Worm (Caenorhabditis elegans) whole organism, L4 larva: ENCODE measurements around the gene pap-3.

Experiments
- F10B5.3 ChIP-seq: sonication (generic microtip); optimal IDR thresholded peaks from 2 replicates; lab custom pipeline; 2016; ENCODE audit warnings: mild to moderate bottlenecking, missing genetic modification characterization, missing compliant biosample characterization
- F26F4.8 ChIP-seq: fragments of 200-800 bp; sonication (Bioruptor generic); conservative IDR thresholded peaks from 2 replicates; pipeline ENCODE4 v1.3.6; 2022; ENCODE audit warnings: missing genetic modification characterization, missing compliant biosample characterization
- F37D6.2 ChIP-seq: sonication (generic microtip); optimal IDR thresholded peaks from 2 replicates; lab custom pipeline; 2016; ENCODE audit warnings: mild to moderate bottlenecking, missing genetic modification characterization, missing compliant biosample characterization
- F44E2.7 ChIP-seq: fragments of 200-800 bp; sonication (Bioruptor generic); IDR thresholded peaks from 2 replicates; pipeline ENCODE4 v2.1.2; 2022; ENCODE audit warnings: missing genetic modification characterization, missing compliant biosample characterization
- F49E8.2 ChIP-seq: sonication (generic microtip); optimal IDR thresholded peaks from 2 replicates; lab custom pipeline; 2016; ENCODE audit warnings: missing compliant biosample characterization, mild to moderate bottlenecking, missing genetic modification characterization, borderline replicate concordance
- Y48G9A.11 ChIP-seq: fragments of 200-800 bp; sonication (Bioruptor generic); IDR thresholded peaks from 2 replicates; pipeline ENCODE4 v1.3.6; 2022; ENCODE audit warnings: missing genetic modification reagents, missing genetic modification characterization, missing compliant biosample characterization
- Y5F2A.4 ChIP-seq: fragments of 200-800 bp; sonication (Bioruptor generic); optimal IDR thresholded peaks from 2 replicates; lab custom pipeline; 2018; ENCODE audit warnings: mild to moderate bottlenecking, missing genetic modification characterization, missing compliant biosample characterization
- Y75B8A.6 ChIP-seq: fragments of 200-800 bp; sonication (Bioruptor generic); IDR thresholded peaks from 2 replicates; pipeline ENCODE4 v1.3.6; 2022; ENCODE audit warnings: missing genetic modification reagents, missing genetic modification characterization, missing compliant biosample characterization
- ZK546.5 ChIP-seq, 2 experiments: sonication (generic microtip); optimal IDR thresholded peaks; 2 replicates each; lab custom pipeline; 2017; ENCODE audit warnings: missing biosample characterization in 2 of 2, missing genetic modification characterization in 2 of 2
- attf-4 ChIP-seq: sonication (generic microtip); optimal IDR thresholded peaks from 3 replicates; lab custom pipeline; 2017; ENCODE audit warnings: missing biosample characterization, missing genetic modification characterization
- ceh-44 ChIP-seq: fragments of 200-800 bp; sonication (Bioruptor generic); IDR thresholded peaks from 2 replicates; pipeline ENCODE4 v1.3.6; 2022; ENCODE audit warnings: missing genetic modification reagents, missing genetic modification characterization, missing compliant biosample characterization
- ceh-82 ChIP-seq: sonication (generic microtip); optimal IDR thresholded peaks from 2 replicates; lab custom pipeline; 2017; ENCODE audit warnings: missing biosample characterization, missing genetic modification characterization
- daf-16 ChIP-seq, 3 experiments: sonication (generic microtip); optimal IDR thresholded peaks; 2 replicates each; lab custom pipeline; 2016 to 2017; ENCODE audit warnings: missing genetic modification characterization in 3 of 3, missing genetic modification reagents in 3 of 3, mild to moderate bottlenecking in 2 of 3, missing compliant biosample characterization in 2 of 3, missing biosample characterization in 1 of 3, moderate library complexity in 1 of 3
- daf-19 ChIP-seq: fragments of 200-800 bp; sonication (Bioruptor generic); conservative IDR thresholded peaks from 2 replicates; pipeline ENCODE4 v1.3.6; 2022; ENCODE audit warnings: missing genetic modification characterization, missing compliant biosample characterization
- dmd-9 ChIP-seq: fragments of 200-800 bp; sonication (Bioruptor generic); IDR thresholded peaks from 2 replicates; pipeline ENCODE4 v1.3.6; 2022; ENCODE audit warnings: missing genetic modification reagents, missing genetic modification characterization, missing compliant biosample characterization
- duxl-1 ChIP-seq: sonication (generic microtip); optimal IDR thresholded peaks from 2 replicates; lab custom pipeline; 2016; ENCODE audit warnings: mild to moderate bottlenecking, missing genetic modification characterization, moderate library complexity, missing compliant biosample characterization; ENCODE audit not compliant: poor library complexity
- dve-1 ChIP-seq: sonication (generic microtip); optimal IDR thresholded peaks from 2 replicates; lab custom pipeline; 2017; ENCODE audit warnings: antibody characterized with exemption, mild to moderate bottlenecking, missing genetic modification characterization, missing compliant biosample characterization; ENCODE audit not compliant: insufficient read depth
- egl-27 ChIP-seq: sonication (generic microtip); optimal IDR thresholded peaks from 3 replicates; lab custom pipeline; 2017; ENCODE audit warnings: missing biosample characterization, missing genetic modification reagents, missing genetic modification characterization
- fos-1 ChIP-seq: fragments of 150-350 bp; optimal IDR thresholded peaks from 2 replicates; lab custom pipeline; 2014; ENCODE audit warnings: missing biosample characterization, missing genetic modification characterization
- hlh-11 ChIP-seq: fragments of 200-800 bp; sonication (Bioruptor generic); optimal IDR thresholded peaks from 2 replicates; lab custom pipeline; 2018; ENCODE audit warnings: mild to moderate bottlenecking, missing genetic modification characterization, missing compliant biosample characterization
- lin-1 ChIP-seq: fragments of 200-800 bp; sonication (Bioruptor generic); IDR thresholded peaks from 2 replicates; pipeline ENCODE4 v1.3.6; 2022; ENCODE audit warnings: missing genetic modification reagents, missing genetic modification characterization, missing compliant biosample characterization
- lin-13 ChIP-seq: fragments of 150-350 bp; optimal IDR thresholded peaks from 2 replicates; lab custom pipeline; 2014; ENCODE audit warnings: missing biosample characterization, missing genetic modification reagents, missing genetic modification characterization
- lin-15B ChIP-seq: fragments of 150-350 bp; sonication (generic microtip); optimal IDR thresholded peaks from 3 replicates; lab custom pipeline; 2014; ENCODE audit warnings: missing biosample characterization, missing genetic modification characterization
- lin-38 ChIP-seq: fragments of 200-800 bp; sonication (Bioruptor generic); IDR thresholded peaks from 2 replicates; pipeline ENCODE4 v1.3.6; 2022; ENCODE audit warnings: missing genetic modification reagents, missing genetic modification characterization, missing compliant biosample characterization
- lsy-2 ChIP-seq, 2 experiments: fragments of 150-350 bp in 1 of 2; sonication (generic microtip) in 1 of 2; optimal IDR thresholded peaks; 2 replicates each; lab custom pipeline; 2014 to 2017; ENCODE audit warnings: missing biosample characterization in 2 of 2, missing genetic modification characterization in 2 of 2
- mep-1 ChIP-seq: fragments of 150-350 bp; sonication (generic microtip); optimal IDR thresholded peaks from 3 replicates; lab custom pipeline; 2014; ENCODE audit warnings: missing biosample characterization, missing genetic modification characterization
- mes-2 ChIP-seq: sonication (generic microtip); optimal IDR thresholded peaks from 2 replicates; lab custom pipeline; 2016; ENCODE audit warnings: missing genotype, mild to moderate bottlenecking, missing genetic modification characterization, missing compliant biosample characterization; ENCODE audit not compliant: poor library complexity, severe bottlenecking
- nhr-10 ChIP-seq: fragments of 150-350 bp; optimal IDR thresholded peaks from 2 replicates; lab custom pipeline; 2014; ENCODE audit warnings: missing biosample characterization, missing genetic modification characterization
- nhr-102 ChIP-seq: sonication (generic microtip); optimal IDR thresholded peaks from 2 replicates; lab custom pipeline; 2016; ENCODE audit warnings: mild to moderate bottlenecking, missing genetic modification characterization, moderate library complexity, missing compliant biosample characterization
- nhr-11 ChIP-seq: fragments of 150-350 bp; optimal IDR thresholded peaks from 2 replicates; lab custom pipeline; 2014; ENCODE audit warnings: missing biosample characterization, missing genetic modification characterization
- nhr-111 ChIP-seq: fragments of 200-800 bp; sonication (Bioruptor generic); optimal IDR thresholded peaks from 2 replicates; lab custom pipeline; 2018; ENCODE audit warnings: mild to moderate bottlenecking, missing genetic modification characterization, missing compliant biosample characterization
- nhr-237 ChIP-seq: sonication (generic microtip); optimal IDR thresholded peaks from 2 replicates; lab custom pipeline; 2017; ENCODE audit warnings: missing biosample characterization, missing genetic modification characterization
- nhr-28 ChIP-seq: fragments of 150-350 bp; optimal IDR thresholded peaks from 2 replicates; lab custom pipeline; 2014; ENCODE audit warnings: missing biosample characterization, missing genetic modification characterization
- nhr-42 ChIP-seq: fragments of 200-800 bp; sonication (Bioruptor generic); IDR thresholded peaks from 2 replicates; pipeline ENCODE4 v1.3.6; 2022; ENCODE audit warnings: missing genetic modification characterization, missing compliant biosample characterization
- nhr-6 ChIP-seq: fragments of 150-350 bp; optimal IDR thresholded peaks from 2 replicates; lab custom pipeline; 2014; ENCODE audit warnings: missing biosample characterization, missing genetic modification characterization
- php-3 ChIP-seq: fragments of 200-800 bp; sonication (Bioruptor generic); IDR thresholded peaks from 2 replicates; pipeline ENCODE4 v1.3.6; 2022; ENCODE audit warnings: missing genetic modification reagents, missing genetic modification characterization, missing compliant biosample characterization
- pqm-1 ChIP-seq: sonication (generic microtip); optimal IDR thresholded peaks from 2 replicates; lab custom pipeline; 2017; ENCODE audit warnings: missing biosample characterization, missing genetic modification characterization
- rbr-2 ChIP-seq: sonication (generic microtip); optimal IDR thresholded peaks from 2 replicates; lab custom pipeline; 2016; ENCODE audit warnings: missing genotype, missing genetic modification characterization, missing compliant biosample characterization
- saeg-2 ChIP-seq: fragments of 200-800 bp; sonication (Bioruptor generic); IDR thresholded peaks from 2 replicates; pipeline ENCODE4 v1.3.6; 2022; ENCODE audit warnings: missing genetic modification reagents, missing genetic modification characterization, missing compliant biosample characterization
- set-16 ChIP-seq: fragments of 200-800 bp; sonication (Bioruptor generic); IDR thresholded peaks from 2 replicates; pipeline ENCODE4 v1.3.6; 2022; ENCODE audit warnings: missing genetic modification reagents, missing genetic modification characterization, missing compliant biosample characterization
- snpc-1.2 ChIP-seq: fragments of 200-800 bp; sonication (Bioruptor generic); IDR thresholded peaks from 2 replicates; pipeline ENCODE4 v1.3.6; 2022; ENCODE audit warnings: missing genetic modification reagents, missing genetic modification characterization, missing compliant biosample characterization
- snpc-4 ChIP-seq: fragments of 150-350 bp; optimal IDR thresholded peaks from 2 replicates; lab custom pipeline; 2014; ENCODE audit warnings: missing biosample characterization, missing genetic modification characterization
- spr-1 ChIP-seq: sonication (generic microtip); optimal IDR thresholded peaks from 2 replicates; lab custom pipeline; 2016; ENCODE audit warnings: mild to moderate bottlenecking, missing genetic modification characterization, missing compliant biosample characterization
- tag-97 ChIP-seq: fragments of 200-800 bp; sonication (Bioruptor generic); IDR thresholded peaks from 2 replicates; pipeline ENCODE4 v1.3.6; 2022; ENCODE audit warnings: missing genetic modification characterization, missing compliant biosample characterization
- unc-130 ChIP-seq: sonication (generic microtip); optimal IDR thresholded peaks from 2 replicates; lab custom pipeline; 2016; ENCODE audit warnings: missing genetic modification reagents, missing genetic modification characterization, missing compliant biosample characterization
- vab-7 ChIP-seq: fragments of 200-800 bp; sonication (Bioruptor generic); IDR thresholded peaks from 2 replicates; pipeline ENCODE4 v1.3.6; 2022; ENCODE audit warnings: missing genetic modification reagents, missing genetic modification characterization, missing compliant biosample characterization
- zfp-3 ChIP-seq: fragments of 200-800 bp; sonication (Bioruptor generic); conservative IDR thresholded peaks from 2 replicates; pipeline ENCODE4 v1.3.6; 2022; ENCODE audit warnings: missing genetic modification reagents, missing genetic modification characterization, missing compliant biosample characterization

pap-3 gene

ce11 chrII:11790458-11790857 is 25.9 kb downstream of the pap-3 start, which contains the start of gene F43G6.4 (continued):
- TF ChIP-seq egl-27 (tag; lab: Kevin White, UChicago) = no peak
- no peak for TF ChIP-seq nhr-11 (tag; lab: Kevin White, UChicago)
- TF ChIP-seq saeg-2 (GFP tag; lab: Robert Waterston, UW) = no peak
- TF ChIP-seq fos-1 (tag; lab: Kevin White, UChicago) = no peak
- TF ChIP-seq, all 104 proteins: peak for 0

DNA sequence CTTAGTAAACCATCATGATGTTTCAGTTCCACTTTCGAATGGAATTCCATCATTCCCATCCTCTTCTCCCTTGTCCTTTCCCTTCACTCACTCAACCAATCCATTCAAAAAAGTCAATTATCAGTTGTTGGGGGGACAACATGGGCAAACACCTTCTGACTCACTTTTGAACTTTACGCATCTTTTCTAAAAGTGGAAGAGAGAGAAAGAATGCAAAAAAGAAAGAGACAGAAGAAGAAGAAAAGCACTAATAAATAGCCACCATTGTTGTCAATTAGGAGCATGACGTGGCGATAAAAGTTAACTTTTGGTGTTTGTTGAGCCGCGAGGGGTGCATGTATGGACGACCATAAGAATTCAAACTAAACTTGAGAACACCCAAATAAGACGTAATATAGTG is 28.4 kb downstream of the pap-3 start:
- no peak for TF ChIP-seq php-3 (GFP tag; lab: Robert Waterston, UW)
- no peak for TF ChIP-seq nhr-111 (GFP tag; lab: Kevin White, UChicago)
- peak; percentile 92 for TF ChIP-seq nhr-6 (tag; lab: Kevin White, UChicago)
- TF ChIP-seq nhr-237 (tag; lab: Kevin White, UChicago) = no peak
- no peak for TF ChIP-seq F10B5.3 (tag; lab: Kevin White, UChicago)
- no peak for TF ChIP-seq nhr-10 (tag; lab: Kevin White, UChicago)

ce11 chrII:11782493-11782892 is 33.9 kb downstream of the pap-3 start, which contains the start of gene F43G6.16:
TSS of gene F43G6.16 (minus strand) at chrII:11782633.
- no peak for TF ChIP-seq snpc-4 (tag; lab: Kevin White, UChicago)
- TF ChIP-seq nhr-102 (tag; lab: Kevin White, UChicago) = no peak
- no peak for TF ChIP-seq nhr-28 (tag; lab: Kevin White, UChicago)
- TF ChIP-seq pqm-1 (tag; lab: Kevin White, UChicago) = no peak
- TF ChIP-seq Y5F2A.4 (GFP tag; lab: Kevin White, UChicago) = no peak
- no peak for TF ChIP-seq mep-1
- peak; percentile 98 for TF ChIP-seq lin-38
- TF ChIP-seq F44E2.7 = no peak
- no peak for TF ChIP-seq rbr-2 (tag; lab: Kevin White, UChicago)
- TF ChIP-seq dve-1 (tag; lab: Kevin White, UChicago) = no peak
- no peak for TF ChIP-seq lin-13
- TF ChIP-seq nhr-42 (GFP tag; lab: Robert Waterston, UW) = no peak
- no peak for TF ChIP-seq ceh-82
- no peak for TF ChIP-seq nhr-6 (tag; lab: Kevin White, UChicago)
- no peak for TF ChIP-seq daf-16 (GFP tag; optimal IDR thresholded peaks at IDR 0.05; lab: Kevin White, UChicago)
- no peak for TF ChIP-seq daf-16 (tag; optimal IDR thresholded peaks at IDR 0.05; lab: Kevin White, UChicago)
- TF ChIP-seq lin-15B (tag; lab: Kevin White, UChicago) = no peak
- no peak for TF ChIP-seq vab-7 (GFP tag; lab: Robert Waterston, UW)
- peak; percentile 73 for TF ChIP-seq Y48G9A.11 (GFP tag; lab: Robert Waterston, UW)
- TF ChIP-seq F26F4.8 = no peak
- no peak for TF ChIP-seq hlh-11
- TF ChIP-seq tag-97 (GFP tag; lab: Robert Waterston, UW) = no peak
- peak; percentile 87 for TF ChIP-seq unc-130 (GFP tag; lab: Kevin White, UChicago)
- no peak for TF ChIP-seq dmd-9
- peak; percentile 75; the same call in 1 of the 2 replicates for TF ChIP-seq ceh-44 (GFP tag; lab: Robert Waterston, UW)
- TF ChIP-seq nhr-10 (tag; lab: Kevin White, UChicago) = no peak
- peak; percentile 90 for TF ChIP-seq F49E8.2 (tag; lab: Kevin White, UChicago)
- TF ChIP-seq lin-1 (GFP tag; lab: Robert Waterston, UW) = no peak
- TF ChIP-seq daf-19 = no peak
- TF ChIP-seq Y75B8A.6 (GFP tag; lab: Robert Waterston, UW) = no peak
- TF ChIP-seq zfp-3 (GFP tag; lab: Robert Waterston, UW) = no peak
- no peak for TF ChIP-seq spr-1 (tag; lab: Kevin White, UChicago)
- no peak for TF ChIP-seq attf-4 (tag; lab: Kevin White, UChicago)
- no peak for TF ChIP-seq ZK546.5 (tag; optimal IDR thresholded peaks at IDR 0.05; lab: Kevin White, UChicago)
- TF ChIP-seq lsy-2 (tag; optimal IDR thresholded peaks at IDR 0.05; lab: Kevin White, UChicago) = peak in 1 of 2 experiments; percentile 94
- peak; percentile 19 for TF ChIP-seq duxl-1 (tag; lab: Kevin White, UChicago)
- peak; percentile 50 for TF ChIP-seq mes-2
- no peak for TF ChIP-seq set-16 (GFP tag; lab: Robert Waterston, UW)
- no peak for TF ChIP-seq F37D6.2 (tag; lab: Kevin White, UChicago)
- TF ChIP-seq snpc-1.2 (GFP tag; lab: Robert Waterston, UW) = peak; percentile 46; the same call in 1 of the 2 replicates
